Fruit fly (Drosophila melanogaster): ENCODE results near the gene CG1503.

DNA sequence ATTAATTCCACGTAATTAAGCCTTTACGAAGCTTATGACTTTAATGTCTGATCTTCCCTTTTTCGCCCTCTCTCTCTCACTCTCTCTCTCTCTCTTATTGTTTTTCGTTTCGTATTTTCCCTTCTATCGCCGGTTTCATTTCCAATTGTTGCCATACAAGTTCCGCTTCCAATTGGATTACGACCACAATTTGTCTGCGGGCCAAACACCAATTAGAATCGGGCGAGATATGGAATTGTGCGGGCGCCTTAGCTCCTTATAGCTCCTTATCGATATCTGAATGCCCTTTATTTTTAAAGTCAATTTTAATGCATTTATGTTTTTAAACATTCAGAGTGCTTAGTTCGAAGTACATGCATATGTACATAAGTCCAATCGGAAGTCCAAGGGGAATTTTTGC, 49.4 kb downstream of the CG1503 start:
- TF ChIP-seq Hr78 (GFP tag; optimal IDR thresholded peaks at IDR 0.05): no peak
- TF ChIP-seq Mio (GFP tag; optimal IDR thresholded peaks at IDR 0.05): no peak
- no peak for TF ChIP-seq OdsH (GFP tag; optimal IDR thresholded peaks at IDR 0.05)
- TF ChIP-seq psq (GFP tag; optimal IDR thresholded peaks at IDR 0.05): no peak
- no peak for TF ChIP-seq Myc (optimal IDR thresholded peaks at IDR 0.05)
- no peak for TF ChIP-seq N (GFP tag; optimal IDR thresholded peaks at IDR 0.05)
- no peak for TF ChIP-seq Hnf4 (GFP tag; optimal IDR thresholded peaks at IDR 0.05)
- no peak for TF ChIP-seq CG9705 (GFP tag; optimal IDR thresholded peaks at IDR 0.05)
- TF ChIP-seq Hr83 (GFP tag; optimal IDR thresholded peaks at IDR 0.05; ENCODE audit: poor library complexity, severe bottlenecking): no peak
- TF ChIP-seq Abd-B (GFP tag; optimal IDR thresholded peaks at IDR 0.05): no peak
- no peak for TF ChIP-seq dmrt93B (GFP tag; optimal IDR thresholded peaks at IDR 0.05)
- no peak for TF ChIP-seq dl (GFP tag; optimal IDR thresholded peaks at IDR 0.05; ENCODE audit: insufficient read depth in 1 of 2, partially characterized antibody in 2 of 2)
- no peak for TF ChIP-seq h (GFP tag; optimal IDR thresholded peaks at IDR 0.05)
- TF ChIP-seq sv (GFP tag; optimal IDR thresholded peaks at IDR 0.05): no peak
